Worm (Caenorhabditis elegans) whole organism, L1 larva: ENCODE results near the gene clec-156.

ENCODE experiments used
- C04F5.9 ChIP-seq: sonication (generic microtip); optimal IDR thresholded peaks from 2 replicates; lab custom pipeline; 2016; ENCODE audit warnings: missing genetic modification characterization, missing compliant biosample characterization
- C34B4.2 ChIP-seq: sonication (generic microtip); optimal IDR thresholded peaks from 2 replicates; lab custom pipeline; 2017; ENCODE audit warnings: mild to moderate bottlenecking, missing genetic modification characterization, missing compliant biosample characterization
- aha-1 ChIP-seq: fragments of 150-350 bp; optimal IDR thresholded peaks from 2 replicates; lab custom pipeline; 2014; ENCODE audit warnings: missing biosample characterization, missing genetic modification characterization
- ceh-63 ChIP-seq: fragments of 200-800 bp; sonication (Bioruptor generic); optimal IDR thresholded peaks from 2 replicates; lab custom pipeline; 2018; ENCODE audit warnings: mild to moderate bottlenecking, missing genetic modification characterization, missing compliant biosample characterization
- ceh-82 ChIP-seq, 3 experiments: fragments of 150-350 bp in 1 of 3; sonication (generic microtip) in 2 of 3; optimal IDR thresholded peaks; 2 replicates each; lab custom pipeline; 2014 to 2017; ENCODE audit warnings: missing biosample characterization in 3 of 3, missing genetic modification characterization in 3 of 3
- efl-1 ChIP-seq, 4 experiments: fragments of 150-350 bp; optimal IDR thresholded peaks in 3 of 4; peaks in 1 of 4; 1 replicate in 1 of 4; 2 replicates in 3 of 4; lab custom pipeline; 2014; ENCODE audit warnings: missing biosample characterization in 2 of 4, missing genetic modification characterization in 2 of 4, missing genetic modification reagents in 2 of 4
- efl-3 ChIP-seq: fragments of 200-800 bp; sonication (Bioruptor generic); optimal IDR thresholded peaks from 2 replicates; lab custom pipeline; 2018; ENCODE audit warnings: mild to moderate bottlenecking, missing genetic modification characterization, missing compliant biosample characterization
- egl-13 ChIP-seq: sonication (generic microtip); optimal IDR thresholded peaks from 2 replicates; lab custom pipeline; 2016; ENCODE audit warnings: missing genotype, missing genetic modification reagents, missing genetic modification characterization, missing compliant biosample characterization
- elt-3 ChIP-seq, 6 experiments: fragments of 150-350 bp in 1 of 6; sonication (generic microtip); optimal IDR thresholded peaks; 2 replicates each; lab custom pipeline; 2017 to 2018; ENCODE audit warnings: missing biosample characterization in 6 of 6, missing genetic modification characterization in 6 of 6, inconsistent platforms in 1 of 6
- ets-5 ChIP-seq: fragments of 200-800 bp; sonication (Bioruptor generic); IDR thresholded peaks from 2 replicates; pipeline ENCODE4 v1.3.6; 2022; ENCODE audit warnings: missing genetic modification characterization, missing compliant biosample characterization
- fkh-10 ChIP-seq: sonication (generic microtip); optimal IDR thresholded peaks from 2 replicates; lab custom pipeline; 2017; ENCODE audit warnings: missing biosample characterization, missing genetic modification reagents, missing genetic modification characterization
- fkh-4 ChIP-seq: sonication (generic microtip); optimal IDR thresholded peaks from 2 replicates; lab custom pipeline; 2016; ENCODE audit warnings: missing compliant biosample characterization, missing genetic modification characterization, borderline replicate concordance
- hlh-17 ChIP-seq: fragments of 200-800 bp; sonication (Bioruptor generic); optimal IDR thresholded peaks from 2 replicates; lab custom pipeline; 2018; ENCODE audit warnings: missing genetic modification characterization, mild to moderate bottlenecking, missing compliant biosample characterization, moderate library complexity, borderline replicate concordance
- hlh-4 ChIP-seq: sonication (generic microtip); optimal IDR thresholded peaks from 2 replicates; lab custom pipeline; 2016; ENCODE audit warnings: mild to moderate bottlenecking, missing genetic modification characterization, missing compliant biosample characterization
- hpl-2 ChIP-seq: fragments of 150-350 bp; optimal IDR thresholded peaks from 2 replicates; lab custom pipeline; 2014; ENCODE audit warnings: missing biosample characterization, missing genetic modification reagents, missing genetic modification characterization
- irx-1 ChIP-seq: sonication (generic microtip); optimal IDR thresholded peaks from 2 replicates; lab custom pipeline; 2016; ENCODE audit warnings: missing genetic modification characterization, missing compliant biosample characterization
- isw-1 ChIP-seq: fragments of 200-800 bp; sonication (Bioruptor generic); IDR thresholded peaks from 2 replicates; pipeline ENCODE4 v1.3.6; 2022; ENCODE audit warnings: missing genetic modification characterization, missing compliant biosample characterization
- lin-13 ChIP-seq: fragments of 150-350 bp; optimal IDR thresholded peaks from 2 replicates; lab custom pipeline; 2014; ENCODE audit warnings: missing biosample characterization, missing genetic modification reagents, missing genetic modification characterization
- lin-15B ChIP-seq: fragments of 150-350 bp; sonication (generic microtip); optimal IDR thresholded peaks from 3 replicates; lab custom pipeline; 2014; ENCODE audit warnings: missing biosample characterization, missing genetic modification characterization
- lin-39 ChIP-seq: fragments of 150-350 bp; optimal IDR thresholded peaks from 2 replicates; lab custom pipeline; 2014; ENCODE audit warnings: missing biosample characterization, missing genetic modification reagents, missing genetic modification characterization
- lir-3 ChIP-seq: sonication (generic microtip); optimal IDR thresholded peaks from 2 replicates; lab custom pipeline; 2016; ENCODE audit warnings: mild to moderate bottlenecking, missing genetic modification characterization, moderate library complexity, missing compliant biosample characterization; ENCODE audit not compliant: poor library complexity
- lsy-2 ChIP-seq, 2 experiments: fragments of 150-350 bp; optimal IDR thresholded peaks; 2 replicates each; lab custom pipeline; 2014; ENCODE audit warnings: missing biosample characterization in 2 of 2, missing genetic modification characterization in 2 of 2
- mef-2 ChIP-seq: fragments of 150-350 bp; optimal IDR thresholded peaks from 2 replicates; lab custom pipeline; 2014; ENCODE audit warnings: missing biosample characterization, missing genetic modification characterization
- mep-1 ChIP-seq: fragments of 150-350 bp; optimal IDR thresholded peaks from 2 replicates; lab custom pipeline; 2014; ENCODE audit warnings: missing biosample characterization, missing genetic modification characterization
- nhr-11 ChIP-seq: fragments of 150-350 bp; optimal IDR thresholded peaks from 2 replicates; lab custom pipeline; 2014; ENCODE audit warnings: missing biosample characterization, missing genetic modification characterization
- nhr-84 ChIP-seq: sonication (generic microtip); optimal IDR thresholded peaks from 2 replicates; lab custom pipeline; 2017; ENCODE audit warnings: missing biosample characterization, missing genetic modification characterization
- nhr-85 ChIP-seq: sonication (generic microtip); peaks from one replicate; lab custom pipeline; 2016; ENCODE audit warnings: missing genetic modification characterization, inconsistent platforms, missing compliant biosample characterization
- pax-3 ChIP-seq: fragments of 200-800 bp; sonication (Bioruptor generic); optimal IDR thresholded peaks from 2 replicates; lab custom pipeline; 2018; ENCODE audit warnings: mild to moderate bottlenecking, missing genetic modification characterization, moderate library complexity, missing compliant biosample characterization
- pqm-1 ChIP-seq: sonication (generic microtip); optimal IDR thresholded peaks from 3 replicates; lab custom pipeline; 2017; ENCODE audit warnings: missing biosample characterization, missing genetic modification characterization
- skn-1 ChIP-seq: fragments of 150-350 bp; optimal IDR thresholded peaks from 2 replicates; lab custom pipeline; 2014; ENCODE audit warnings: missing biosample characterization, missing genetic modification characterization
- snu-23 ChIP-seq: sonication (generic microtip); optimal IDR thresholded peaks from 2 replicates; lab custom pipeline; 2016; ENCODE audit warnings: missing genetic modification characterization, missing compliant biosample characterization
- sptf-1 ChIP-seq: fragments of 150-350 bp; optimal IDR thresholded peaks from 2 replicates; lab custom pipeline; 2014; ENCODE audit warnings: missing biosample characterization, missing genetic modification characterization
- tbx-2 ChIP-seq: sonication (generic microtip); optimal IDR thresholded peaks from 2 replicates; lab custom pipeline; 2016; ENCODE audit warnings: missing genetic modification characterization, missing compliant biosample characterization
- unc-62 ChIP-seq: fragments of 150-350 bp; optimal IDR thresholded peaks from 2 replicates; lab custom pipeline; 2014; ENCODE audit warnings: missing biosample characterization, missing genetic modification reagents, missing genetic modification characterization
- unc-86 ChIP-seq: sonication (generic microtip); optimal IDR thresholded peaks from 2 replicates; lab custom pipeline; 2016; ENCODE audit warnings: missing genetic modification characterization, missing compliant biosample characterization
- zip-4 ChIP-seq: fragments of 200-800 bp; sonication (Bioruptor generic); optimal IDR thresholded peaks from 2 replicates; lab custom pipeline; 2018; ENCODE audit warnings: mild to moderate bottlenecking, missing genetic modification characterization, moderate library complexity, missing compliant biosample characterization

clec-156 gene

DNA sequence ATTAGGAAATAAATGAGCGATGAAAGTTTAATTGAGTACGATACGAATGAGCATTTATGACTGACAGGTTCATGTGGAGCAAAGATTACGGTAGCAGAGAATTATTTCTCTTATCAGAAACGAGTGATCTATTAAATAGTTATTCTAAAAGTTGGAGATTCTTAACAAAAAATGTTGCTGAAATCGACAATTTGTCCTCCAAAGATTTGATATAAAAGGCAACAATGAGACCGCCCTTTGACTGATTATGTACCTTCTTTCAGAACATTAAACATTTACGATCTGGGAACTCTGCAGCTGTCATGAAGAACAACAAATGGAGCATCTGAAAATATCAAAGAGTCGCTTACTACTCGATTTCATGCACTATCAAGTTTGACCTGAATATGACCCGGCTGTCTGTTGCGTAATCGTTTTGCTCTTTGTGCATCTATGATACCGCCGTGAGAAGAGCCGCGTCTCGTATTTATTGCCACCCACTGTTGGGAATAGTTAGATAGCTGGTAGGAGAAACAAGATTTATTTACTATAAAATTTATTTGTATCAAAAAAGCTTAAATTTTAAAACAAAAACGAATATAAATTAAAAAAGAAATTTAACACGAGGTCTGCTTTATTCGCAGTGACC lies 32.4 kb downstream of the clec-156 start, which contains the start of gene pal-1:
Gene pal-1, minus strand, starts transcription at position 51 of the 628 bp plus-strand sequence.
- TF ChIP-seq C04F5.9 = no peak
- TF ChIP-seq elt-3 (tag; optimal IDR thresholded peaks at IDR 0.05; lab: Kevin White, UChicago) = no peak
- TF ChIP-seq efl-3 (GFP tag; lab: Kevin White, UChicago) = no peak
- TF ChIP-seq pqm-1 (tag; lab: Kevin White, UChicago) = no peak
- TF ChIP-seq lin-39 (tag; lab: Kevin White, UChicago) = no peak
- no peak for TF ChIP-seq lin-13 (GFP tag; lab: Kevin White, UChicago)
- no peak for TF ChIP-seq nhr-84 (tag; lab: Kevin White, UChicago)
- TF ChIP-seq efl-1 (optimal IDR thresholded peaks at IDR 0.05; lab: Kevin White, UChicago) = no peak
- no peak for TF ChIP-seq efl-1 (GFP tag; optimal IDR thresholded peaks at IDR 0.05 in 1 of 2; lab: Kevin White, UChicago)
- TF ChIP-seq fkh-10 (GFP tag; lab: Kevin White, UChicago) = no peak
- TF ChIP-seq pax-3 (tag; lab: Kevin White, UChicago) = no peak
- no peak for TF ChIP-seq irx-1 (tag; lab: Kevin White, UChicago)
- no peak for TF ChIP-seq nhr-11 (tag; lab: Kevin White, UChicago)
- TF ChIP-seq zip-4 (GFP tag; lab: Kevin White, UChicago) = no peak
- TF ChIP-seq hlh-4 (tag; lab: Kevin White, UChicago) = no peak
- no peak for TF ChIP-seq fkh-4
- no peak for TF ChIP-seq lin-15B (tag; lab: Kevin White, UChicago)
- no peak for TF ChIP-seq aha-1 (tag; lab: Kevin White, UChicago)
- TF ChIP-seq isw-1 (GFP tag; lab: Robert Waterston, UW) = no peak
- no peak for TF ChIP-seq snu-23 (GFP tag; lab: Kevin White, UChicago)
- no peak for TF ChIP-seq tbx-2 (tag; lab: Kevin White, UChicago)

DNA sequence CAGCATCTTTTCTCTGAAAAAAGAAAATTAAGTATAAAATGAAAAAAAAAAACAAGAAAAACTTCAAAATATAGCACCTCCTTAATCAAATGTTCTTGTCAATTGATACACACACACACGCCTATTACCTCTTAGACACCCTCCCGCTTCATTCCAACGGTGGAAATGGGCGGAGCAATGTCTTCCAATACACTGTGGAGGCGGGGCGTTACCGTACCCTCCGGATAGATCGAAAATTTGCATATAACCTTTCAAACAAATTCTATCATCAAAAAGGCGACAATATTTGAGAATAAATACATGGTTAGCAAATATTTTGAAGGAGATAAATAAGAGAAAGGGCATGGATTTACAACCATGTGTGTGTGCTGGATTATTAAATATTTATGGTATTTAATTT lies 34.0 kb downstream of the clec-156 start:
- no peak for TF ChIP-seq nhr-84 (tag; lab: Kevin White, UChicago)
- TF ChIP-seq lir-3 = no peak
- no peak for TF ChIP-seq mep-1 (tag; lab: Kevin White, UChicago)
- TF ChIP-seq sptf-1 = no peak
- no peak for TF ChIP-seq ets-5 (GFP tag; lab: Robert Waterston, UW)
- peak in 1 of 2 experiments; percentile 51 for TF ChIP-seq lsy-2 (tag; optimal IDR thresholded peaks at IDR 0.05; lab: Kevin White, UChicago)

DNA sequence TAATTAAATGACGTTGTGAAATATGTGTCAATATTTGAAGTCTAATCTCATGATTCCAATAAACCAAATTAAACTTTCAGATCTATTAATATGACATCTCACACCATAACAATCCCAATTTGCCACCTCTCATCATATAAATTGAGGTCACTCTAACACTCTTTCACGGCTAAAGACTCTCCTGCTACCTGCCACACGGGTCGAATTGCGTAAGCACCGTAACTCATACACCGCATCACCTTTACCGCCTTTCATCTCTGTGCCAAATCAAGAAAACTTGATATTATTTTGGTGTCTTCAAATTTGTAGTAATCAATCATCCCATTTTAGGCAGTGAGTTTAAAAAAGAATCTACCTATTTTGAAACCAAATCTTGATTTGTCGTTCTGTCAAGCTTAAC lies 35.7 kb downstream of the clec-156 start:
- no peak for TF ChIP-seq lin-15B (tag; lab: Kevin White, UChicago)
- no peak for TF ChIP-seq hlh-17 (GFP tag; lab: Kevin White, UChicago)
- no peak for TF ChIP-seq pax-3 (tag; lab: Kevin White, UChicago)
- TF ChIP-seq C34B4.2 (tag; lab: Kevin White, UChicago) = no peak
- no peak for TF ChIP-seq isw-1 (GFP tag; lab: Robert Waterston, UW)
- TF ChIP-seq unc-62 (GFP tag; lab: Kevin White, UChicago) = no peak
- TF ChIP-seq hlh-4 (tag; lab: Kevin White, UChicago) = no peak
- no peak for TF ChIP-seq hpl-2 (GFP tag; lab: Kevin White, UChicago)
- TF ChIP-seq ceh-63 (GFP tag; lab: Kevin White, UChicago) = no peak
- no peak for TF ChIP-seq ceh-82 (tag; optimal IDR thresholded peaks at IDR 0.05; lab: Kevin White, UChicago)
- TF ChIP-seq mef-2 (tag; lab: Kevin White, UChicago) = no peak
- no peak for TF ChIP-seq egl-13 (tag; lab: Kevin White, UChicago)
- TF ChIP-seq mep-1 (tag; lab: Kevin White, UChicago) = no peak
- no peak for TF ChIP-seq unc-86 (tag; lab: Kevin White, UChicago)
- no peak for TF ChIP-seq nhr-85 (tag; lab: Kevin White, UChicago)
- TF ChIP-seq skn-1 (tag; lab: Kevin White, UChicago) = no peak
